Fruit fly (Drosophila melanogaster): ENCODE measurements around the gene loh.

dm6 chr2L:10442048-10442790 lies at the start of gene loh:
- no peak for TF ChIP-seq CG8478 (optimal IDR thresholded peaks at IDR 0.05)
- no peak for TF ChIP-seq CTCF (optimal IDR thresholded peaks at IDR 0.05)

All from S2 (cell line).